Fruit fly (Drosophila melanogaster) whole organism, embryonic: ENCODE data around the gene Usp14.
A peak's percentile ranks its signal among the peaks of the same experiment; 100 is the strongest.

Source experiments
- Abd-B ChIP-seq: fragments of 200-800 bp; sonication (Bioruptor generic); optimal IDR thresholded peaks from 2 replicates; lab custom pipeline; 2018; ENCODE audit warnings: missing biosample characterization, mild to moderate bottlenecking, missing genetic modification characterization, moderate library complexity
- Asciz ChIP-seq: fragments of 200-800 bp; sonication (Bioruptor generic); optimal IDR thresholded peaks from 2 replicates; lab custom pipeline; 2017; ENCODE audit warnings: missing biosample characterization, mild to moderate bottlenecking, missing genetic modification characterization, missing genetic modification reagents
- CG10209 ChIP-seq: fragments of 200-800 bp; sonication (Bioruptor generic); optimal IDR thresholded peaks from 3 replicates; lab custom pipeline; 2017; ENCODE audit warnings: missing biosample characterization, mild to moderate bottlenecking, missing genetic modification characterization, missing genetic modification reagents
- CG11504 ChIP-seq: fragments of 200-800 bp; sonication (Bioruptor generic); optimal IDR thresholded peaks from 3 replicates; lab custom pipeline; 2019; ENCODE audit warnings: missing biosample characterization, mild to moderate bottlenecking, missing genetic modification characterization, moderate library complexity
- CG15479 ChIP-seq: fragments of 200-800 bp; sonication (Bioruptor generic); optimal IDR thresholded peaks from 3 replicates; lab custom pipeline; 2019; ENCODE audit warnings: missing biosample characterization, mild to moderate bottlenecking, missing genetic modification characterization, moderate library complexity
- CG15514 ChIP-seq: fragments of 200-800 bp; sonication (Bioruptor generic); optimal IDR thresholded peaks from 3 replicates; lab custom pipeline; 2017; ENCODE audit warnings: missing biosample characterization, missing genetic modification characterization, mild to moderate bottlenecking, moderate library complexity, missing genetic modification reagents
- CG15696 ChIP-seq: fragments of 200-800 bp; sonication (Bioruptor generic); optimal IDR thresholded peaks from 2 replicates; lab custom pipeline; 2019; ENCODE audit warnings: missing biosample characterization, mild to moderate bottlenecking, missing genetic modification characterization, moderate library complexity
- CG1603 ChIP-seq: fragments of 200-800 bp; sonication (Bioruptor generic); optimal IDR thresholded peaks from 2 replicates; lab custom pipeline; 2019; ENCODE audit warnings: missing biosample characterization, mild to moderate bottlenecking, missing genetic modification characterization, moderate library complexity
- CG16779 ChIP-seq: fragments of 200-800 bp; sonication (Bioruptor generic); IDR thresholded peaks from 2 replicates; pipeline ENCODE4 v1.3.6; 2022; ENCODE audit warnings: missing biosample characterization, missing genetic modification characterization
- CG1792 ChIP-seq: fragments of 200-800 bp; sonication (Bioruptor generic); optimal IDR thresholded peaks from 2 replicates; lab custom pipeline; 2016; ENCODE audit warnings: missing biosample characterization, missing genetic modification characterization
- CG18011 ChIP-seq: fragments of 200-800 bp; sonication (Bioruptor generic); optimal IDR thresholded peaks from 2 replicates; lab custom pipeline; 2017; ENCODE audit warnings: missing biosample characterization, missing genetic modification characterization, mild to moderate bottlenecking, moderate library complexity, missing genotype
- CG18262 ChIP-seq: fragments of 200-800 bp; optimal IDR thresholded peaks from 3 replicates; lab custom pipeline; 2019; ENCODE audit warnings: missing biosample characterization, mild to moderate bottlenecking, missing genetic modification characterization, moderate library complexity
- CG2129 ChIP-seq: fragments of 200-800 bp; sonication (Bioruptor generic); IDR thresholded peaks from 2 replicates; pipeline ENCODE4 v1.3.6; 2022; ENCODE audit warnings: missing biosample characterization, missing genetic modification characterization; ENCODE audit not compliant: partially characterized antibody
- CG2199 ChIP-seq: fragments of 200-800 bp; sonication (Bioruptor generic); IDR thresholded peaks from 3 replicates; pipeline ENCODE4 v1.3.6; 2022; ENCODE audit warnings: missing biosample characterization, missing genetic modification characterization
- CG3065 ChIP-seq: fragments of 200-800 bp; sonication (Bioruptor generic); optimal IDR thresholded peaks from 2 replicates; lab custom pipeline; 2016; ENCODE audit warnings: missing biosample characterization, missing genetic modification characterization
- CG3281 ChIP-seq: fragments of 200-800 bp; sonication (Bioruptor generic); optimal IDR thresholded peaks from 3 replicates; lab custom pipeline; 2017; ENCODE audit warnings: missing biosample characterization, mild to moderate bottlenecking, missing genetic modification characterization
- CG33557 ChIP-seq: fragments of 200-800 bp; sonication (Bioruptor generic); optimal IDR thresholded peaks from 2 replicates; lab custom pipeline; 2019; ENCODE audit warnings: missing biosample characterization, mild to moderate bottlenecking, missing genetic modification characterization, moderate library complexity
- CG4282 ChIP-seq: fragments of 200-800 bp; sonication (Bioruptor generic); optimal IDR thresholded peaks from 2 replicates; lab custom pipeline; 2016; ENCODE audit warnings: missing biosample characterization, missing genetic modification characterization
- CG7839 ChIP-seq: fragments of 200-800 bp; sonication (Bioruptor generic); optimal IDR thresholded peaks from 3 replicates; lab custom pipeline; 2018; ENCODE audit warnings: missing biosample characterization, mild to moderate bottlenecking, missing genetic modification characterization, moderate library complexity
- CG8924 ChIP-seq: fragments of 200-800 bp; optimal IDR thresholded peaks from 3 replicates; lab custom pipeline; 2019; ENCODE audit warnings: missing biosample characterization, mild to moderate bottlenecking, missing genetic modification characterization, moderate library complexity
- Drgx ChIP-seq: fragments of 200-800 bp; sonication (Bioruptor generic); IDR thresholded peaks from 2 replicates; pipeline ENCODE4 v1.3.6; 2022; ENCODE audit warnings: missing biosample characterization, missing genetic modification characterization
- ERR ChIP-seq: fragments of 200-800 bp; sonication (Bioruptor generic); optimal IDR thresholded peaks from 2 replicates; lab custom pipeline; 2016; ENCODE audit warnings: missing biosample characterization, missing genetic modification characterization
- Fer3 ChIP-seq: fragments of 200-800 bp; sonication (Bioruptor generic); optimal IDR thresholded peaks from 2 replicates; lab custom pipeline; 2018; ENCODE audit warnings: missing biosample characterization, mild to moderate bottlenecking, missing genetic modification characterization, moderate library complexity
- Hmx ChIP-seq: fragments of 200-800 bp; sonication (Bioruptor generic); optimal IDR thresholded peaks from 2 replicates; lab custom pipeline; 2016; ENCODE audit warnings: missing biosample characterization, missing genetic modification characterization
- Hsf ChIP-seq: fragments of 200-800 bp; sonication (Bioruptor generic); optimal IDR thresholded peaks from 3 replicates; lab custom pipeline; 2016; ENCODE audit warnings: missing biosample characterization, missing genetic modification characterization
- NC2β ChIP-seq: fragments of 200-800 bp; sonication (Bioruptor generic); optimal IDR thresholded peaks from 2 replicates; lab custom pipeline; 2016; ENCODE audit warnings: missing biosample characterization, missing genetic modification characterization
- Neu2 ChIP-seq: fragments of 200-800 bp; sonication (Bioruptor generic); optimal IDR thresholded peaks from 3 replicates; lab custom pipeline; 2016; ENCODE audit warnings: missing biosample characterization, missing genetic modification characterization, borderline replicate concordance
- Nf-YB ChIP-seq: fragments of 200-800 bp; sonication (Bioruptor generic); optimal IDR thresholded peaks from 3 replicates; lab custom pipeline; 2019; ENCODE audit warnings: missing biosample characterization, mild to moderate bottlenecking, missing genetic modification characterization, moderate library complexity
- Sin3A ChIP-seq: fragments of >200 bp; optimal IDR thresholded peaks from 2 replicates; lab custom pipeline; 2018
- Sox100B ChIP-seq: fragments of 200-800 bp; sonication (Bioruptor generic); optimal IDR thresholded peaks from 3 replicates; lab custom pipeline; 2018; ENCODE audit warnings: missing biosample characterization, mild to moderate bottlenecking, missing genetic modification characterization
- Tbp ChIP-seq: fragments of >200 bp; optimal IDR thresholded peaks from 2 replicates; lab custom pipeline; 2018; ENCODE audit warnings: missing biosample characterization, missing genetic modification characterization
- YL-1 ChIP-seq: fragments of 200-800 bp; sonication (Bioruptor generic); optimal IDR thresholded peaks from 3 replicates; lab custom pipeline; 2017; ENCODE audit warnings: missing biosample characterization, mild to moderate bottlenecking, missing genetic modification characterization
- amos ChIP-seq: fragments of 200-800 bp; sonication (Bioruptor generic); IDR thresholded peaks from 2 replicates; pipeline ENCODE4 v1.3.6; 2022; ENCODE audit warnings: missing biosample characterization, missing genetic modification characterization; ENCODE audit not compliant: partially characterized antibody
- bowl ChIP-seq: fragments of 200-800 bp; sonication (Bioruptor generic); IDR thresholded peaks from 2 replicates; pipeline ENCODE4 v1.3.6; 2022; ENCODE audit warnings: missing biosample characterization, missing genetic modification characterization
- br ChIP-seq: fragments of >200 bp; optimal IDR thresholded peaks from 2 replicates; lab custom pipeline; 2017
- cas ChIP-seq: fragments of 200-800 bp; sonication (Bioruptor generic); IDR thresholded peaks from 2 replicates; pipeline ENCODE4 v1.3.6; 2022; ENCODE audit warnings: missing biosample characterization, missing genetic modification characterization
- chm ChIP-seq: fragments of 200-800 bp; sonication (Bioruptor generic); IDR thresholded peaks from 2 replicates; pipeline ENCODE4 v1.3.6; 2022; ENCODE audit warnings: missing biosample characterization, missing genetic modification characterization
- ems ChIP-seq: fragments of 200-800 bp; sonication (Bioruptor generic); optimal IDR thresholded peaks from 3 replicates; lab custom pipeline; 2016; ENCODE audit warnings: missing biosample characterization, missing genetic modification characterization
- fru ChIP-seq: fragments of >200 bp; optimal IDR thresholded peaks from 2 replicates; lab custom pipeline; 2017
- insv ChIP-seq, 2 experiments: fragments of 200-800 bp; sonication (Bioruptor generic); optimal IDR thresholded peaks; 3 replicates each; lab custom pipeline; 2016 to 2018; ENCODE audit warnings: missing biosample characterization in 2 of 2, missing genetic modification characterization in 2 of 2
- kay ChIP-seq: fragments of 200-800 bp; sonication (Bioruptor generic); optimal IDR thresholded peaks from 2 replicates; lab custom pipeline; 2016; ENCODE audit warnings: missing biosample characterization, missing genetic modification characterization
- lbe ChIP-seq: fragments of 200-800 bp; sonication (Bioruptor generic); optimal IDR thresholded peaks from 2 replicates; lab custom pipeline; 2016; ENCODE audit warnings: missing biosample characterization, mild to moderate bottlenecking, missing genetic modification characterization
- pita ChIP-seq: fragments of 200-800 bp; sonication (Bioruptor generic); optimal IDR thresholded peaks from 2 replicates; lab custom pipeline; 2017; ENCODE audit warnings: missing biosample characterization, mild to moderate bottlenecking, missing genetic modification characterization
- prd ChIP-seq, 3 experiments: fragments of >200 bp in 2 of 3; fragments of 200-800 bp in 1 of 3; sonication (Bioruptor generic) in 1 of 3; optimal IDR thresholded peaks in 2 of 3; IDR thresholded peaks in 1 of 3; 2 replicates in 2 of 3; 3 replicates in 1 of 3; pipeline versions ENCODE4 v1.3.6 to Lab custom; 2017 to 2022; ENCODE audit warnings: missing biosample characterization in 1 of 3, missing genetic modification characterization in 1 of 3
- pzg ChIP-seq: fragments of 200-800 bp; sonication (Bioruptor generic); optimal IDR thresholded peaks from 3 replicates; lab custom pipeline; 2018; ENCODE audit warnings: missing biosample characterization, mild to moderate bottlenecking, missing genetic modification characterization, moderate library complexity
- salm ChIP-seq: fragments of 200-800 bp; sonication (Bioruptor generic); optimal IDR thresholded peaks from 2 replicates; lab custom pipeline; 2018; ENCODE audit warnings: missing biosample characterization, mild to moderate bottlenecking, missing genetic modification characterization
- schlank ChIP-seq: fragments of 200-800 bp; sonication (Bioruptor generic); optimal IDR thresholded peaks from 2 replicates; lab custom pipeline; 2018; ENCODE audit warnings: missing biosample characterization, mild to moderate bottlenecking, missing genetic modification characterization
- sens ChIP-seq: fragments of 200-800 bp; sonication (Bioruptor generic); peaks from one replicate; lab custom pipeline; 2016; ENCODE audit warnings: missing biosample characterization, missing genetic modification characterization
- shn ChIP-seq: fragments of 200-800 bp; sonication (Bioruptor generic); optimal IDR thresholded peaks from 3 replicates; lab custom pipeline; 2016; ENCODE audit warnings: missing biosample characterization, missing genetic modification characterization
- slbo ChIP-seq: fragments of 200-800 bp; sonication (Bioruptor generic); IDR thresholded peaks from 2 replicates; pipeline ENCODE4 v1.3.6; 2022; ENCODE audit warnings: missing biosample characterization, missing genetic modification characterization
- vfl ChIP-seq: fragments of 200-800 bp; sonication (Bioruptor generic); optimal IDR thresholded peaks from 2 replicates; lab custom pipeline; 2016; ENCODE audit warnings: missing biosample characterization, missing genetic modification characterization
- vnd ChIP-seq: fragments of 200-800 bp; sonication (Bioruptor generic); IDR thresholded peaks from 3 replicates; pipeline ENCODE4 v1.3.6; 2022; ENCODE audit warnings: missing biosample characterization, missing genetic modification characterization; ENCODE audit not compliant: partially characterized antibody

Usp14 gene

dm6 chr2L:10341405-10341804 lies 27.2 kb upstream of the Usp14 start, which contains the start of gene CG31715 (continued):
- peak; percentile 42 for TF ChIP-seq pzg
- TF ChIP-seq CG15514, result peak; percentile 37
- TF ChIP-seq CG15479 (GFP tag; lab: Kevin White, UChicago), result no peak
- no peak for TF ChIP-seq CG1792 (GFP tag; lab: Kevin White, UChicago)
- no peak for TF ChIP-seq vfl
- no peak for TF ChIP-seq CG3065 (GFP tag; lab: Kevin White, UChicago)
- TF ChIP-seq CG3281 (GFP tag; lab: Kevin White, UChicago), result no peak
- TF ChIP-seq ems (GFP tag; lab: Kevin White, UChicago), result no peak
- TF ChIP-seq CG11504 (tag; lab: Kevin White, UChicago), result no peak
- TF ChIP-seq CG10209, result no peak
- peak; percentile 35 for TF ChIP-seq CG1603 (tag; lab: Kevin White, UChicago)
- no peak for TF ChIP-seq Nf-YB (GFP tag; lab: Kevin White, UChicago)
- no peak for TF ChIP-seq Abd-B
- no peak for TF ChIP-seq CG33557 (GFP tag; lab: Kevin White, UChicago)
- TF ChIP-seq Hmx (GFP tag; lab: Kevin White, UChicago), result no peak
- TF ChIP-seq Hsf, result no peak
- TF ChIP-seq Fer3, result no peak
- TF ChIP-seq pita (GFP tag; lab: Kevin White, UChicago), result no peak
- no peak for TF ChIP-seq kay (GFP tag; lab: Kevin White, UChicago)
- no peak for TF ChIP-seq vnd (GFP tag; lab: Robert Waterston, UW)
- TF ChIP-seq insv (GFP tag; optimal IDR thresholded peaks at IDR 0.05; lab: Kevin White, UChicago), result no peak
- TF ChIP-seq fru (lab: Kevin White, UChicago), result no peak
- TF ChIP-seq Tbp, result no peak
- TF ChIP-seq NC2β (GFP tag; lab: Kevin White, UChicago), result no peak
- no peak for TF ChIP-seq CG16779 (GFP tag; lab: Robert Waterston, UW)
- TF ChIP-seq br (lab: Kevin White, UChicago), result no peak
- peak; percentile 44 for TF ChIP-seq lbe (GFP tag; lab: Kevin White, UChicago)
- TF ChIP-seq prd (optimal IDR thresholded peaks at IDR 0.05; lab: Kevin White, UChicago), result no peak
- TF ChIP-seq prd (GFP tag; IDR thresholded peaks at IDR 0.05; lab: Robert Waterston, UW), result no peak
- peak; percentile 60; the same call in 1 of the 2 replicates for TF ChIP-seq amos
- no peak for TF ChIP-seq schlank (tag; lab: Kevin White, UChicago)
- TF ChIP-seq CG4282 (GFP tag; lab: Kevin White, UChicago), result no peak
- no peak for TF ChIP-seq CG2129 (GFP tag; lab: Robert Waterston, UW)
- no peak for TF ChIP-seq Sin3A (lab: Kevin White, UChicago)
- TF ChIP-seq CG18011 (GFP tag; lab: Kevin White, UChicago), result no peak
- TF ChIP-seq YL-1 (GFP tag; lab: Kevin White, UChicago), result peak; percentile 21
- TF ChIP-seq CG2199 (GFP tag; lab: Robert Waterston, UW), result no peak
- peak; percentile 66 for TF ChIP-seq slbo
- peak; percentile 10 for TF ChIP-seq CG18262
- no peak for TF ChIP-seq chm (GFP tag; lab: Robert Waterston, UW)
- TF ChIP-seq sens (GFP tag; lab: Kevin White, UChicago), result peak; percentile 77
- no peak for TF ChIP-seq Neu2 (GFP tag; lab: Kevin White, UChicago)
- TF ChIP-seq Sox100B, result peak; percentile 18
- no peak for TF ChIP-seq Asciz (GFP tag; lab: Kevin White, UChicago)
- no peak for TF ChIP-seq shn (GFP tag; lab: Kevin White, UChicago)
- no peak for TF ChIP-seq cas (GFP tag; lab: Robert Waterston, UW)
- TF ChIP-seq CG15696 (tag; lab: Kevin White, UChicago), result no peak
- TF ChIP-seq CG7839 (tag; lab: Kevin White, UChicago), result peak; percentile 13
- TF ChIP-seq bowl (GFP tag; lab: Robert Waterston, UW), result no peak
- TF ChIP-seq Drgx (GFP tag; lab: Robert Waterston, UW), result no peak
- TF ChIP-seq CG8924 (tag; lab: Kevin White, UChicago), result peak; percentile 39
- no peak for TF ChIP-seq salm (tag; lab: Kevin White, UChicago)
- TF ChIP-seq ERR (GFP tag; lab: Kevin White, UChicago), result no peak
